Worm (Caenorhabditis elegans) whole organism, L1 larva: ENCODE results near the gene brap-2.

Source experiments
- aha-1 ChIP-seq: fragments of 150-350 bp; optimal IDR thresholded peaks from 2 replicates; lab custom pipeline; 2014; ENCODE audit warnings: missing biosample characterization, missing genetic modification characterization
- egl-27 ChIP-seq, 2 experiments: fragments of 150-350 bp in 1 of 2; sonication (generic microtip); optimal IDR thresholded peaks; 3 replicates each; lab custom pipeline; 2017 to 2018; ENCODE audit warnings: missing biosample characterization in 2 of 2, missing genetic modification characterization in 2 of 2, missing genetic modification reagents in 2 of 2
- ets-5 ChIP-seq: fragments of 200-800 bp; sonication (Bioruptor generic); IDR thresholded peaks from 2 replicates; pipeline ENCODE4 v1.3.6; 2022; ENCODE audit warnings: missing genetic modification characterization, missing compliant biosample characterization
- fkh-10 ChIP-seq: sonication (generic microtip); optimal IDR thresholded peaks from 2 replicates; lab custom pipeline; 2017; ENCODE audit warnings: missing biosample characterization, missing genetic modification reagents, missing genetic modification characterization
- hlh-17 ChIP-seq: fragments of 200-800 bp; sonication (Bioruptor generic); optimal IDR thresholded peaks from 2 replicates; lab custom pipeline; 2018; ENCODE audit warnings: missing genetic modification characterization, mild to moderate bottlenecking, missing compliant biosample characterization, moderate library complexity, borderline replicate concordance
- lsy-2 ChIP-seq, 2 experiments: fragments of 150-350 bp; optimal IDR thresholded peaks; 2 replicates each; lab custom pipeline; 2014; ENCODE audit warnings: missing biosample characterization in 2 of 2, missing genetic modification characterization in 2 of 2
- nhr-12 ChIP-seq: sonication (generic microtip); optimal IDR thresholded peaks from 2 replicates; lab custom pipeline; 2017; ENCODE audit warnings: missing biosample characterization, missing genetic modification characterization
- nhr-237 ChIP-seq: fragments of 150-350 bp; optimal IDR thresholded peaks from 2 replicates; lab custom pipeline; 2014; ENCODE audit warnings: missing biosample characterization, missing genetic modification characterization
- nhr-77 ChIP-seq: fragments of 150-350 bp; optimal IDR thresholded peaks from 2 replicates; lab custom pipeline; 2014; ENCODE audit warnings: missing biosample characterization, missing genetic modification characterization
- nhr-90 ChIP-seq: sonication (generic microtip); optimal IDR thresholded peaks from 2 replicates; lab custom pipeline; 2016; ENCODE audit warnings: mild to moderate bottlenecking, missing genetic modification characterization, missing compliant biosample characterization; ENCODE audit not compliant: poor library complexity
- unc-62 ChIP-seq: fragments of 150-350 bp; optimal IDR thresholded peaks from 2 replicates; lab custom pipeline; 2014; ENCODE audit warnings: missing biosample characterization, missing genetic modification reagents, missing genetic modification characterization
- zag-1 ChIP-seq: fragments of 150-350 bp; optimal IDR thresholded peaks from 2 replicates; lab custom pipeline; 2014; ENCODE audit warnings: missing biosample characterization, missing genetic modification characterization
- ztf-11 ChIP-seq, 2 experiments: sonication (generic microtip); optimal IDR thresholded peaks; 2 replicates each; lab custom pipeline; 2016 to 2017; ENCODE audit warnings: missing genetic modification characterization in 2 of 2, missing biosample characterization in 1 of 2, missing compliant biosample characterization in 1 of 2

ce11 chrII:5436833-5437232 is 43.8 kb upstream of the brap-2 start, which contains the start of gene dct-5:
- TF ChIP-seq egl-27 (tag; optimal IDR thresholded peaks at IDR 0.05; lab: Kevin White, UChicago) = no peak
- TF ChIP-seq aha-1 (tag; lab: Kevin White, UChicago) = no peak
- TF ChIP-seq nhr-90 (tag; lab: Kevin White, UChicago) = no peak
- TF ChIP-seq fkh-10 (GFP tag; lab: Kevin White, UChicago) = no peak
- TF ChIP-seq lsy-2 (tag; optimal IDR thresholded peaks at IDR 0.05; lab: Kevin White, UChicago) = no peak
- no peak for TF ChIP-seq ets-5 (GFP tag; lab: Robert Waterston, UW)
- TF ChIP-seq ztf-11 (tag; optimal IDR thresholded peaks at IDR 0.05; lab: Kevin White, UChicago) = no peak
- TF ChIP-seq zag-1 (tag; lab: Kevin White, UChicago) = no peak
- TF ChIP-seq hlh-17 = no peak
- TF ChIP-seq nhr-77 (tag; lab: Kevin White, UChicago) = no peak
- TF ChIP-seq nhr-237 (tag; lab: Kevin White, UChicago) = no peak
- TF ChIP-seq unc-62 (GFP tag; lab: Kevin White, UChicago) = no peak
- no peak for TF ChIP-seq nhr-12
